Worm (Caenorhabditis elegans): ENCODE data around the gene nhr-39.

The nhr-39 gene

ce11 chrV:9336462-9336861, 33.3 kb downstream of the nhr-39 start, which contains the start of gene coq-6:
coq-6 (plus strand) TSS chrV:9336762.
- TF ChIP-seq pes-1 (GFP tag; IDR thresholded peaks at IDR 0.05) (no peak), hmg-4 (GFP tag; optimal IDR thresholded peaks at IDR 0.05) (no peak), hmbx-1 (tag; optimal IDR thresholded peaks at IDR 0.05) (no peak), tbx-37 (GFP tag; conservative IDR thresholded peaks at IDR 0.05) (no peak), flt-1 (GFP tag; IDR thresholded peaks at IDR 0.05) (no peak), ama-1 (optimal IDR thresholded peaks at IDR 0.05) (no peak), aly-1 (tag; optimal IDR thresholded peaks at IDR 0.05) (no peak), ceh-13 (GFP tag; optimal IDR thresholded peaks at IDR 0.05) (no peak), sea-1 (GFP tag; conservative IDR thresholded peaks at IDR 0.05) (no peak), hnd-1 (tag; optimal IDR thresholded peaks at IDR 0.05) (no peak), ets-7 (tag; optimal IDR thresholded peaks at IDR 0.05) (no peak), tbx-11 (GFP tag; IDR thresholded peaks at IDR 0.05) (no peak), F13C5.2 (tag; optimal IDR thresholded peaks at IDR 0.05) (no peak), tra-4 (tag; optimal IDR thresholded peaks at IDR 0.05) (no peak), scrt-1 (GFP tag; IDR thresholded peaks at IDR 0.05) (no peak), B0310.2 (tag; optimal IDR thresholded peaks at IDR 0.05) (no peak), ceh-36 (tag; optimal IDR thresholded peaks at IDR 0.05) (no peak)

- TF ChIP-seq aly-1 (tag; optimal IDR thresholded peaks at IDR 0.05) (no peak), sea-1 (GFP tag; conservative IDR thresholded peaks at IDR 0.05) (0 out of 2 replicates have a peak, but pooled peaks have one; percentile 12), tra-4 (tag; optimal IDR thresholded peaks at IDR 0.05) (no peak), ceh-36 (tag; optimal IDR thresholded peaks at IDR 0.05) (no peak)
These were observed 35.3 kb downstream of the nhr-39 start for ce11 chrV:9338452-9338851.

ce11 chrV:9340318-9340717, 37.2 kb downstream of the nhr-39 start:
- TF ChIP-seq ceh-36 (tag; optimal IDR thresholded peaks at IDR 0.05) (no peak), ceh-13 (GFP tag; optimal IDR thresholded peaks at IDR 0.05) (no peak), ama-1 (optimal IDR thresholded peaks at IDR 0.05) (no peak), flt-1 (GFP tag; IDR thresholded peaks at IDR 0.05) (no peak), F13C5.2 (tag; optimal IDR thresholded peaks at IDR 0.05) (no peak), hmg-4 (GFP tag; optimal IDR thresholded peaks at IDR 0.05) (no peak), aly-1 (tag; optimal IDR thresholded peaks at IDR 0.05) (no peak), hnd-1 (tag; optimal IDR thresholded peaks at IDR 0.05) (no peak), sea-1 (GFP tag; conservative IDR thresholded peaks at IDR 0.05) (no peak), hmbx-1 (tag; optimal IDR thresholded peaks at IDR 0.05) (no peak)

ce11 chrV:9341814-9342213, 38.7 kb downstream of the nhr-39 start:
- peak; percentile 40; the same call in 1 of the 2 replicates for TF ChIP-seq scrt-1 (GFP tag; IDR thresholded peaks at IDR 0.05)

ce11 chrV:9342282-9342681, 39.2 kb downstream of the nhr-39 start:
- peak; percentile 62; the same call in 1 of the 2 replicates for TF ChIP-seq sea-1 (GFP tag; conservative IDR thresholded peaks at IDR 0.05)
- peak; percentile 69 for TF ChIP-seq pes-1 (GFP tag; IDR thresholded peaks at IDR 0.05)
- TF ChIP-seq flt-1 (GFP tag; IDR thresholded peaks at IDR 0.05): peak; percentile 60; the same call in 1 of the 2 replicates
- peak; percentile 38; the same call in 1 of the 2 replicates for TF ChIP-seq tbx-11 (GFP tag; IDR thresholded peaks at IDR 0.05)

- no peak for TF ChIP-seq scrt-1 (GFP tag; IDR thresholded peaks at IDR 0.05)
- TF ChIP-seq aly-1 (tag; optimal IDR thresholded peaks at IDR 0.05): no peak
- TF ChIP-seq ama-1 (optimal IDR thresholded peaks at IDR 0.05): peak; percentile 6
- 0 out of 2 replicates have a peak, but pooled peaks have one; percentile 46 for TF ChIP-seq tbx-11 (GFP tag; IDR thresholded peaks at IDR 0.05)
- peak; percentile 56; the same call in 1 of the 2 replicates for TF ChIP-seq pes-1 (GFP tag; IDR thresholded peaks at IDR 0.05)
- no peak for TF ChIP-seq hmg-4 (GFP tag; optimal IDR thresholded peaks at IDR 0.05)
- TF ChIP-seq ceh-36 (tag; optimal IDR thresholded peaks at IDR 0.05): no peak
These were observed 40.0 kb downstream of the nhr-39 start for ce11 chrV:9342965-9343628.

- TF ChIP-seq ama-1 (optimal IDR thresholded peaks at IDR 0.05) (peak; percentile 99), hmbx-1 (tag; optimal IDR thresholded peaks at IDR 0.05) (peak; percentile 66), aly-1 (tag; optimal IDR thresholded peaks at IDR 0.05) (peak; percentile 70), ceh-36 (tag; optimal IDR thresholded peaks at IDR 0.05) (peak; percentile 70), F13C5.2 (tag; optimal IDR thresholded peaks at IDR 0.05) (peak; percentile 98), B0310.2 (tag; optimal IDR thresholded peaks at IDR 0.05) (peak; percentile 62), sea-1 (GFP tag; conservative IDR thresholded peaks at IDR 0.05) (peak; percentile 62; the same call in 1 of the 2 replicates), ceh-13 (GFP tag; optimal IDR thresholded peaks at IDR 0.05) (peak; percentile 38), flt-1 (GFP tag; IDR thresholded peaks at IDR 0.05) (peak; percentile 64), tbx-11 (GFP tag; IDR thresholded peaks at IDR 0.05) (peak; percentile 62), tbx-37 (GFP tag; conservative IDR thresholded peaks at IDR 0.05) (no peak), scrt-1 (GFP tag; IDR thresholded peaks at IDR 0.05) (0 out of 2 replicates have a peak, but pooled peaks have one; percentile 45), hmg-4 (GFP tag; optimal IDR thresholded peaks at IDR 0.05) (peak; percentile 86), hnd-1 (tag; optimal IDR thresholded peaks at IDR 0.05) (peak; percentile 57), pes-1 (GFP tag; IDR thresholded peaks at IDR 0.05) (peak; percentile 68), tra-4 (tag; optimal IDR thresholded peaks at IDR 0.05) (peak; percentile 52), ets-7 (tag; optimal IDR thresholded peaks at IDR 0.05) (peak; percentile 54)
These were observed 40.8 kb downstream of the nhr-39 start, which contains the start of gene tos-1 for ce11 chrV:9343629-9344624. tos-1 (minus strand) TSS chrV:9344203.

Data from whole organism, early embryonic.